Fruit fly (Drosophila melanogaster) whole organism, embryonic: ENCODE measurements around the gene CG17032.

Experiments used
- Abd-B ChIP-seq: fragments of 200-800 bp; sonication (Bioruptor generic); optimal IDR thresholded peaks from 2 replicates; lab custom pipeline; 2018; ENCODE audit warnings: missing biosample characterization, mild to moderate bottlenecking, missing genetic modification characterization, moderate library complexity
- Atf6 ChIP-seq: fragments of 200-800 bp; sonication (Bioruptor generic); IDR thresholded peaks from 2 replicates; pipeline ENCODE4 v1.3.6; 2022; ENCODE audit warnings: missing biosample characterization, missing genetic modification characterization
- CG10431 ChIP-seq: fragments of 200-800 bp; sonication (Bioruptor generic); optimal IDR thresholded peaks from 3 replicates; lab custom pipeline; 2018; ENCODE audit warnings: missing biosample characterization, mild to moderate bottlenecking, missing genetic modification characterization
- CG11504 ChIP-seq: fragments of 200-800 bp; sonication (Bioruptor generic); optimal IDR thresholded peaks from 3 replicates; lab custom pipeline; 2019; ENCODE audit warnings: missing biosample characterization, mild to moderate bottlenecking, missing genetic modification characterization, moderate library complexity
- CG12299 ChIP-seq: fragments of 200-800 bp; sonication (Bioruptor generic); optimal IDR thresholded peaks from 2 replicates; lab custom pipeline; 2018; ENCODE audit warnings: missing biosample characterization, mild to moderate bottlenecking, missing genetic modification characterization
- CG12659 ChIP-seq: fragments of 200-800 bp; sonication (Bioruptor generic); optimal IDR thresholded peaks from 3 replicates; lab custom pipeline; 2017; ENCODE audit warnings: mild to moderate bottlenecking, missing biosample characterization, missing genetic modification reagents, missing genetic modification characterization
- CG13894 ChIP-seq: fragments of 200-800 bp; sonication (Bioruptor generic); optimal IDR thresholded peaks from 3 replicates; lab custom pipeline; 2018; ENCODE audit warnings: missing biosample characterization, mild to moderate bottlenecking, missing genetic modification characterization, moderate library complexity
- CG14860 ChIP-seq: fragments of 200-800 bp; sonication (Bioruptor generic); IDR thresholded peaks from 3 replicates; pipeline ENCODE4 v1.3.6; 2022; ENCODE audit warnings: missing biosample characterization, missing genetic modification characterization; ENCODE audit not compliant: partially characterized antibody
- CG15601 ChIP-seq: fragments of 200-800 bp; sonication (Bioruptor generic); optimal IDR thresholded peaks from 3 replicates; lab custom pipeline; 2019; ENCODE audit warnings: missing biosample characterization, mild to moderate bottlenecking, missing genetic modification characterization, moderate library complexity
- CG17568 ChIP-seq: fragments of 200-800 bp; sonication (Bioruptor generic); optimal IDR thresholded peaks from 2 replicates; lab custom pipeline; 2018; ENCODE audit warnings: missing biosample characterization, mild to moderate bottlenecking, missing genetic modification characterization, moderate library complexity
- CG17612 ChIP-seq: fragments of 200-800 bp; sonication (Bioruptor generic); IDR thresholded peaks from 2 replicates; pipeline ENCODE4 v1.3.6; 2022; ENCODE audit warnings: missing biosample characterization, missing genetic modification characterization
- CG1832 ChIP-seq: fragments of 200-800 bp; sonication (Bioruptor generic); optimal IDR thresholded peaks from 2 replicates; lab custom pipeline; 2017; ENCODE audit warnings: missing biosample characterization, mild to moderate bottlenecking, missing genetic modification characterization, inconsistent platforms
- CG18476 ChIP-seq: fragments of 200-800 bp; sonication (Bioruptor generic); optimal IDR thresholded peaks from 2 replicates; lab custom pipeline; 2016; ENCODE audit warnings: missing biosample characterization, mild to moderate bottlenecking, missing genetic modification characterization
- CG2116 ChIP-seq: fragments of 200-800 bp; sonication (Bioruptor generic); optimal IDR thresholded peaks from 3 replicates; lab custom pipeline; 2018; ENCODE audit warnings: missing biosample characterization, mild to moderate bottlenecking, missing genetic modification characterization
- CG2875 ChIP-seq: fragments of 200-800 bp; sonication (Bioruptor generic); optimal IDR thresholded peaks from 2 replicates; lab custom pipeline; 2017; ENCODE audit warnings: missing biosample characterization, mild to moderate bottlenecking, missing genetic modification characterization, missing genetic modification reagents
- CG2889 ChIP-seq: fragments of 200-800 bp; sonication (Bioruptor generic); IDR thresholded peaks from 3 replicates; pipeline ENCODE4 v1.3.6; 2022; ENCODE audit warnings: missing biosample characterization, missing genetic modification characterization
- CG30020 ChIP-seq: fragments of 200-800 bp; optimal IDR thresholded peaks from 2 replicates; lab custom pipeline; 2019; ENCODE audit warnings: missing biosample characterization, mild to moderate bottlenecking, missing genetic modification characterization, moderate library complexity
- CG30431 ChIP-seq: fragments of 200-800 bp; sonication (Bioruptor generic); optimal IDR thresholded peaks from 2 replicates; lab custom pipeline; 2017; ENCODE audit warnings: missing biosample characterization, missing genetic modification characterization
- CG3065 ChIP-seq: fragments of 200-800 bp; sonication (Bioruptor generic); optimal IDR thresholded peaks from 2 replicates; lab custom pipeline; 2016; ENCODE audit warnings: missing biosample characterization, missing genetic modification characterization
- CG31388 ChIP-seq: fragments of 200-800 bp; sonication (Bioruptor generic); optimal IDR thresholded peaks from 2 replicates; lab custom pipeline; 2016; ENCODE audit warnings: missing biosample characterization, missing genetic modification characterization
- CG3726 ChIP-seq: fragments of 200-800 bp; sonication (Bioruptor generic); IDR thresholded peaks from 3 replicates; pipeline ENCODE4, ENCODE4 v1.3.6; 2022; ENCODE audit warnings: missing biosample characterization, missing genetic modification characterization
- CG6813 ChIP-seq: fragments of 200-800 bp; sonication (Bioruptor generic); optimal IDR thresholded peaks from 2 replicates; lab custom pipeline; 2017; ENCODE audit warnings: missing biosample characterization, missing genetic modification characterization, mild to moderate bottlenecking, moderate library complexity, missing genetic modification reagents
- CG7839 ChIP-seq: fragments of 200-800 bp; sonication (Bioruptor generic); optimal IDR thresholded peaks from 3 replicates; lab custom pipeline; 2018; ENCODE audit warnings: missing biosample characterization, mild to moderate bottlenecking, missing genetic modification characterization, moderate library complexity
- CG7963 ChIP-seq: fragments of 200-800 bp; sonication (Bioruptor generic); IDR thresholded peaks from 3 replicates; pipeline ENCODE4 v1.3.6; 2022; ENCODE audit warnings: missing biosample characterization, missing genetic modification characterization; ENCODE audit not compliant: partially characterized antibody
- CG7987 ChIP-seq: fragments of 200-800 bp; sonication (Bioruptor generic); optimal IDR thresholded peaks from 2 replicates; lab custom pipeline; 2018; ENCODE audit warnings: missing biosample characterization, mild to moderate bottlenecking, missing genetic modification characterization, moderate library complexity
- CG8290 ChIP-seq, 3 experiments: fragments of 200-800 bp; sonication (Bioruptor generic); optimal IDR thresholded peaks; 2 replicates each; lab custom pipeline; 2016 to 2019; ENCODE audit warnings: missing biosample characterization in 3 of 3, missing genetic modification characterization in 3 of 3, mild to moderate bottlenecking in 2 of 3, moderate library complexity in 1 of 3
- CHES-1-like ChIP-seq: fragments of 200-800 bp; sonication (Bioruptor generic); optimal IDR thresholded peaks from 2 replicates; lab custom pipeline; 2016; ENCODE audit warnings: missing biosample characterization, missing genetic modification characterization
- D ChIP-seq, 2 experiments: fragments of 200-800 bp in 1 of 2; fragments of >200 bp in 1 of 2; sonication (Bioruptor generic) in 1 of 2; optimal IDR thresholded peaks; 2 replicates in 1 of 2; 3 replicates in 1 of 2; lab custom pipeline; 2017; ENCODE audit warnings: mild to moderate bottlenecking in 1 of 2, missing biosample characterization in 1 of 2, missing genetic modification characterization in 1 of 2, missing genetic modification reagents in 1 of 2
- Elba2 ChIP-seq: fragments of 200-800 bp; sonication (Bioruptor generic); optimal IDR thresholded peaks from 3 replicates; lab custom pipeline; 2016; ENCODE audit warnings: missing biosample characterization, missing genetic modification characterization
- H2.0 ChIP-seq: fragments of 200-800 bp; sonication (Bioruptor generic); IDR thresholded peaks from 2 replicates; pipeline ENCODE4 v1.3.6; 2022; ENCODE audit warnings: missing biosample characterization, missing genetic modification characterization
- Mrtf ChIP-seq: fragments of 200-800 bp; sonication (Bioruptor generic); IDR thresholded peaks from 3 replicates; pipeline ENCODE4 v1.3.6; 2022; ENCODE audit warnings: missing biosample characterization, missing genetic modification characterization
- Rx ChIP-seq: fragments of 200-800 bp; sonication (Bioruptor generic); IDR thresholded peaks from 2 replicates; pipeline ENCODE4 v1.3.6; 2022; ENCODE audit warnings: missing biosample characterization, missing genetic modification characterization
- Side ChIP-seq: fragments of 200-800 bp; sonication (Bioruptor generic); optimal IDR thresholded peaks from 2 replicates; lab custom pipeline; 2016; ENCODE audit warnings: missing biosample characterization, missing genetic modification characterization
- ems ChIP-seq: fragments of 200-800 bp; sonication (Bioruptor generic); optimal IDR thresholded peaks from 3 replicates; lab custom pipeline; 2016; ENCODE audit warnings: missing biosample characterization, missing genetic modification characterization
- gsb-n ChIP-seq: fragments of 200-800 bp; sonication (Bioruptor generic); optimal IDR thresholded peaks from 3 replicates; lab custom pipeline; 2018; ENCODE audit warnings: missing biosample characterization, mild to moderate bottlenecking, missing genetic modification characterization
- h ChIP-seq: fragments of >200 bp; optimal IDR thresholded peaks from 2 replicates; lab custom pipeline; 2017
- jumu ChIP-seq: fragments of 200-800 bp; sonication (Bioruptor generic); optimal IDR thresholded peaks from 3 replicates; lab custom pipeline; 2016; ENCODE audit warnings: missing biosample characterization, missing genetic modification characterization
- klu ChIP-seq: fragments of 200-800 bp; sonication (Bioruptor generic); IDR thresholded peaks from 2 replicates; pipeline ENCODE4 v1.3.6; 2022; ENCODE audit warnings: missing biosample characterization, missing genetic modification characterization
- lilli ChIP-seq: fragments of 200-800 bp; sonication (Bioruptor generic); optimal IDR thresholded peaks from 3 replicates; lab custom pipeline; 2016; ENCODE audit warnings: missing biosample characterization, missing genetic modification characterization
- mam ChIP-seq: fragments of 200-800 bp; sonication (Bioruptor generic); optimal IDR thresholded peaks from 3 replicates; lab custom pipeline; 2016; ENCODE audit warnings: missing biosample characterization, missing genetic modification characterization
- odd ChIP-seq: fragments of 200-800 bp; sonication (Bioruptor generic); optimal IDR thresholded peaks from 2 replicates; lab custom pipeline; 2017; ENCODE audit warnings: missing biosample characterization, mild to moderate bottlenecking, missing genetic modification characterization
- pzg ChIP-seq: fragments of 200-800 bp; sonication (Bioruptor generic); optimal IDR thresholded peaks from 3 replicates; lab custom pipeline; 2018; ENCODE audit warnings: missing biosample characterization, mild to moderate bottlenecking, missing genetic modification characterization, moderate library complexity
- ranshi ChIP-seq: fragments of 200-800 bp; sonication (Bioruptor generic); IDR thresholded peaks from 2 replicates; pipeline ENCODE4 v1.3.6; 2022; ENCODE audit warnings: missing biosample characterization, missing genetic modification characterization
- row ChIP-seq: fragments of 200-800 bp; sonication (Bioruptor generic); IDR thresholded peaks from 3 replicates; pipeline ENCODE4 v1.3.6; 2022; ENCODE audit warnings: missing biosample characterization, missing genetic modification characterization
- sima ChIP-seq: fragments of 200-800 bp; sonication (Bioruptor generic); optimal IDR thresholded peaks from 2 replicates; lab custom pipeline; 2016; ENCODE audit warnings: missing biosample characterization, missing genetic modification characterization
- slp2 ChIP-seq: fragments of 200-800 bp; sonication (Bioruptor generic); optimal IDR thresholded peaks from 2 replicates; lab custom pipeline; 2016; ENCODE audit warnings: missing biosample characterization, missing genetic modification characterization
- sr ChIP-seq: fragments of 200-800 bp; sonication (Bioruptor generic); IDR thresholded peaks from 3 replicates; pipeline ENCODE4 v1.3.6; 2022; ENCODE audit warnings: missing biosample characterization, missing genetic modification characterization
- sug ChIP-seq: fragments of 200-800 bp; optimal IDR thresholded peaks from 2 replicates; lab custom pipeline; 2019; ENCODE audit warnings: missing biosample characterization, mild to moderate bottlenecking, missing genetic modification characterization, moderate library complexity
- unc-4 ChIP-seq: fragments of 200-800 bp; sonication (Bioruptor generic); IDR thresholded peaks from 2 replicates; pipeline ENCODE4 v1.3.6; 2022; ENCODE audit warnings: missing biosample characterization, missing genetic modification characterization; ENCODE audit not compliant: partially characterized antibody

The CG17032 gene

DNA sequence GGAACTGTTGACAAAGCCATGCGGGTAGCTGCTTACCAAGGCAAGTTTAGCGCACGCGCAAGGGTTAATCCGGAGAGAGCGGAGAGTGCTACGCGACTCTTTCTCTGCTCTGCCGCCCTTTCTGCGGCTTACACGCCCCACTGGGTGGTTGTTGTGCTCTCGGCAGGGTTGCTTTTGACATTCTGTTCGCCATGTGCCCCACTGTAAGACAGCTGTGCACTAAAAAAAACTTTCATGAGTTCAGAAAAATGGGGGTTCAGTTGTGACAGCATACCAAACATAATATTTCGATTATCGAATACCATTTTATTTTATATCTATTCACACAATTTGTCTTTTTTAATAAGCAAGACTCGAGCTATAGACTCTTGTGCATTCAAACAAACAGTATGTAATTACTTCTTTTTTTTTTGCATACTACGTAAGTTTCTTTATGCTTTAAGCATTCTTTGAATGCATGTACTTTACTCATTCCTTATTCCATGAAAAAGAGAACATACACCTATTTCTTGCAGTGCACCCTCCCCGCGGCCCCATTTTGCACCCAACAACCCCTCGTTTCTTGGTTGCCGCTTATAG, 37.5 kb upstream of the CG17032 start (continued):
- TF ChIP-seq CHES-1-like (GFP tag; lab: Kevin White, UChicago) (no peak), D (optimal IDR thresholded peaks at IDR 0.05; lab: Kevin White, UChicago) (no peak), D (GFP tag; optimal IDR thresholded peaks at IDR 0.05; lab: Kevin White, UChicago) (peak; percentile 18), Elba2 (no peak), CG7839 (tag; lab: Kevin White, UChicago) (peak; percentile 67), sug (tag; lab: Kevin White, UChicago) (peak; percentile 39), CG2116 (GFP tag; lab: Kevin White, UChicago) (peak; percentile 30), CG11504 (tag; lab: Kevin White, UChicago) (peak; percentile 76), CG13894 (tag; lab: Kevin White, UChicago) (peak; percentile 33), Abd-B (GFP tag; lab: Kevin White, UChicago) (peak; percentile 31)

DNA sequence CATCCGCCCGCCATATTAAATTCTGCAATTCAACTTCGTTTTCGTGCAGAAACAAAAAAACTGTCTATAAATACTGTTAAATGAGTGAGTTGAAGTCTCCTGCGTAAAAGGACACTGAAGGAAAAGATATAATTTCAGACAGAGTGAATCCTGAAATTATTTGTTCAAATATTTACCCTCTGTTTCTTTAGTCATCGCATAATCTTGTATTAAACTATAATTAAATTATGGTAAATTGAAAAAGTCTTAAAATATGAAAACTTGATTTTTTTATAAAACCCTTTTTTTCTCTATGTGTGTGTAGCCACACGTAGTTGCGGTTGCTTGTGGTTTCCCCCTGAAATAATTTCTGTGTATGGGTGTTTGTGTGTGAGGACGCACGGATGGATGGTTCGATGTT, 35.3 kb upstream of the CG17032 start:
- TF ChIP-seq CG30020 (tag; lab: Kevin White, UChicago), result no peak
- peak; percentile 32 for TF ChIP-seq CG15601 (tag; lab: Kevin White, UChicago)
- TF ChIP-seq sima, result no peak
- TF ChIP-seq CG14860 (GFP tag; lab: Robert Waterston, UW), result no peak
- peak; percentile 31 for TF ChIP-seq CG12299 (tag; lab: Kevin White, UChicago)
- no peak for TF ChIP-seq CG2889 (GFP tag; lab: Robert Waterston, UW)
- no peak for TF ChIP-seq CG3065 (GFP tag; lab: Kevin White, UChicago)
- no peak for TF ChIP-seq CG10431 (GFP tag; lab: Kevin White, UChicago)
- TF ChIP-seq CG3726 (GFP tag; lab: Robert Waterston, UW), result no peak
- peak; percentile 1 for TF ChIP-seq mam (GFP tag; lab: Kevin White, UChicago)
- TF ChIP-seq row (GFP tag; lab: Robert Waterston, UW), result peak; percentile 71
- no peak for TF ChIP-seq CG7963 (GFP tag; lab: Robert Waterston, UW)
- TF ChIP-seq CG17612 (GFP tag; lab: Robert Waterston, UW), result no peak
- TF ChIP-seq Side (GFP tag; lab: Kevin White, UChicago), result no peak
- TF ChIP-seq klu (GFP tag; lab: Robert Waterston, UW), result no peak
- TF ChIP-seq slp2, result no peak
- TF ChIP-seq CG17568, result no peak
- TF ChIP-seq jumu (GFP tag; lab: Kevin White, UChicago), result no peak
- no peak for TF ChIP-seq CG31388
- no peak for TF ChIP-seq CG1832 (GFP tag; lab: Kevin White, UChicago)
- TF ChIP-seq CG2875 (GFP tag; lab: Kevin White, UChicago), result no peak
- no peak for TF ChIP-seq CG7987 (GFP tag; lab: Kevin White, UChicago)
- no peak for TF ChIP-seq CG30431 (GFP tag; lab: Kevin White, UChicago)
- no peak for TF ChIP-seq odd
- no peak for TF ChIP-seq sr
- no peak for TF ChIP-seq Rx (GFP tag; lab: Robert Waterston, UW)
- TF ChIP-seq lilli (GFP tag; lab: Kevin White, UChicago), result peak; percentile 29
- no peak for TF ChIP-seq pzg (GFP tag; lab: Kevin White, UChicago)
- TF ChIP-seq h (lab: Kevin White, UChicago), result no peak
- no peak for TF ChIP-seq Mrtf (GFP tag; lab: Robert Waterston, UW)
- peak; percentile 15 for TF ChIP-seq CG12659
- TF ChIP-seq CG8290 (GFP tag; optimal IDR thresholded peaks at IDR 0.05; lab: Kevin White, UChicago), result no peak
- no peak for TF ChIP-seq CG8290 (tag; optimal IDR thresholded peaks at IDR 0.05; lab: Kevin White, UChicago)
- no peak for TF ChIP-seq ems (GFP tag; lab: Kevin White, UChicago)
- TF ChIP-seq gsb-n (tag; lab: Kevin White, UChicago), result no peak
- TF ChIP-seq H2.0 (GFP tag; lab: Robert Waterston, UW), result no peak
- TF ChIP-seq ranshi (GFP tag; lab: Robert Waterston, UW), result peak; percentile 19; the same call in 1 of the 2 replicates
- no peak for TF ChIP-seq CG18476 (GFP tag; lab: Kevin White, UChicago)
- 0 out of 2 replicates have a peak, but pooled peaks have one; percentile 44 for TF ChIP-seq Atf6
- TF ChIP-seq CG6813, result no peak
- TF ChIP-seq unc-4 (GFP tag; lab: Robert Waterston, UW), result no peak
